Fruit fly (Drosophila melanogaster): ENCODE results near the gene Ip259.

Ip259 gene

DNA sequence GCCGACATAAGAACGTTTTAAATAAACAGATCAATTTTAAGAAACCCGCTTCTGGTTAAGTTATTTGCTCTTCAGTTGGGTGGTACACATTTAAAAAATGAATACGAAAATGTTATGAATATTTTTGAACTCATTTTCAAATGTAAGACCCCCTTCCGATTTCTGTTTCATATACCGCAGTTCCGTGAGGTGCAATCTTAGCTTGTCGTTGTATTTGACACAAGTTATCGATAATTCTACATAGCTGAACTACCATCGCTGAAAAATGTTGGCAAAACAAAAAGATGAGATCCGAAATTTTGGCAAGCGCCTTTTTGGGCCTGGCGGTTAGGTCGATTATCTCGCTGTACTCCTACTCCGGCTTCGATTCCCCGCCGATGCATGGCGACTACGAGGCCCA is 28.3 kb upstream of the Ip259 start, which contains the start of gene gny:
TSS of gene gny (plus strand) at position 239 of the 400 bp plus-strand sequence.
- peak; percentile 20 for TF ChIP-seq CoRest (tag; optimal IDR thresholded peaks at IDR 0.05)
- TF ChIP-seq kah (GFP tag; optimal IDR thresholded peaks at IDR 0.05): no peak
- TF ChIP-seq CG8765 (GFP tag; IDR thresholded peaks at IDR 0.05): no peak
- TF ChIP-seq CG17802 (tag; optimal IDR thresholded peaks at IDR 0.05): peak; percentile 37
- TF ChIP-seq CG4617 (GFP tag; optimal IDR thresholded peaks at IDR 0.05; ENCODE audit: borderline replicate concordance): peak; percentile 47
- TF ChIP-seq CG9797 (GFP tag; optimal IDR thresholded peaks at IDR 0.05): peak; percentile 11
- peak; percentile 70 for TF ChIP-seq sug (tag; optimal IDR thresholded peaks at IDR 0.05)
- TF ChIP-seq Sry-δ (GFP tag; optimal IDR thresholded peaks at IDR 0.05): peak; percentile 87
- peak; percentile 6 for TF ChIP-seq CG15514 (GFP tag; optimal IDR thresholded peaks at IDR 0.05)
- peak; percentile 40 for TF ChIP-seq YL-1 (GFP tag; optimal IDR thresholded peaks at IDR 0.05)
- TF ChIP-seq HLH4C (GFP tag; IDR thresholded peaks at IDR 0.05; ENCODE audit: partially characterized antibody): peak; percentile 49; the same call in 2 of the 3 replicates
- TF ChIP-seq trem (tag; optimal IDR thresholded peaks at IDR 0.05): peak; percentile 24
- peak; percentile 42 for TF ChIP-seq stwl (tag; optimal IDR thresholded peaks at IDR 0.05)
- no peak for TF ChIP-seq stc (GFP tag; IDR thresholded peaks at IDR 0.05)
- TF ChIP-seq HHEX (GFP tag; optimal IDR thresholded peaks at IDR 0.05): no peak
- peak; percentile 100 for TF ChIP-seq CG1603 (tag; optimal IDR thresholded peaks at IDR 0.05)
- TF ChIP-seq CG30020 (tag; optimal IDR thresholded peaks at IDR 0.05): peak; percentile 97
- peak; percentile 39 for TF ChIP-seq HmgD (GFP tag; optimal IDR thresholded peaks at IDR 0.05)
- TF ChIP-seq unc-4 (GFP tag; IDR thresholded peaks at IDR 0.05; ENCODE audit: partially characterized antibody): 0 out of 2 replicates have a peak, but pooled peaks have one; percentile 31
- TF ChIP-seq Ets97D (GFP tag; optimal IDR thresholded peaks at IDR 0.05): peak; percentile 26
- TF ChIP-seq Lhr (GFP tag; optimal IDR thresholded peaks at IDR 0.05): peak; percentile 15
- TF ChIP-seq E2f2 (GFP tag; IDR thresholded peaks at IDR 0.05): peak; percentile 77
- TF ChIP-seq aop (GFP tag; IDR thresholded peaks at IDR 0.05): no peak
- peak; percentile 82 for TF ChIP-seq Myb (GFP tag; optimal IDR thresholded peaks at IDR 0.05)
- no peak for TF ChIP-seq Hey (tag; optimal IDR thresholded peaks at IDR 0.05)
- TF ChIP-seq Dref (GFP tag; IDR thresholded peaks at IDR 0.05): peak; percentile 85
- peak; percentile 26; the same call in 1 of the 3 replicates for TF ChIP-seq row (GFP tag; IDR thresholded peaks at IDR 0.05)
- peak; percentile 38; the same call in 1 of the 2 replicates for TF ChIP-seq Bgb (GFP tag; IDR thresholded peaks at IDR 0.05; ENCODE audit: partially characterized antibody)
- TF ChIP-seq CG2116 (GFP tag; optimal IDR thresholded peaks at IDR 0.05): peak; percentile 35
- peak; percentile 39; the same call in 2 of the 3 replicates for TF ChIP-seq CG16813 (GFP tag; IDR thresholded peaks at IDR 0.05; ENCODE audit: partially characterized antibody)
- TF ChIP-seq CG13287 (GFP tag; IDR thresholded peaks at IDR 0.05; ENCODE audit: partially characterized antibody): peak; percentile 42; the same call in 1 of the 2 replicates
- TF ChIP-seq gfzf (GFP tag; optimal IDR thresholded peaks at IDR 0.05): peak; percentile 19
- TF ChIP-seq nmo (GFP tag; optimal IDR thresholded peaks at IDR 0.05): peak; percentile 3
- 0 out of 4 replicates have a peak, but pooled peaks have one; percentile 25 for TF ChIP-seq chinmo (GFP tag; IDR thresholded peaks at IDR 0.05; ENCODE audit: partially characterized antibody)
- TF ChIP-seq prd (optimal IDR thresholded peaks at IDR 0.05): no peak
- no peak for TF ChIP-seq prd (GFP tag; IDR thresholded peaks at IDR 0.05)
- TF ChIP-seq CG8290 (GFP tag; optimal IDR thresholded peaks at IDR 0.05): no peak
- TF ChIP-seq CG8290 (tag; optimal IDR thresholded peaks at IDR 0.05): peak in 1 of 2 experiments; percentile 61
- TF ChIP-seq oc (tag; optimal IDR thresholded peaks at IDR 0.05): no peak
- peak; percentile 3 for TF ChIP-seq CG14710 (tag; optimal IDR thresholded peaks at IDR 0.05)
- peak; percentile 88 for TF ChIP-seq MBD-R2 (GFP tag; IDR thresholded peaks at IDR 0.05)
- peak; percentile 97 for TF ChIP-seq pfk (GFP tag; optimal IDR thresholded peaks at IDR 0.05)
- peak; percentile 74 for TF ChIP-seq Dp (GFP tag; optimal IDR thresholded peaks at IDR 0.05)
- no peak for TF ChIP-seq CG2202 (tag; optimal IDR thresholded peaks at IDR 0.05)
- TF ChIP-seq D (optimal IDR thresholded peaks at IDR 0.05): no peak
- TF ChIP-seq D (GFP tag; optimal IDR thresholded peaks at IDR 0.05): no peak
- TF ChIP-seq BEAF-32 (GFP tag; optimal IDR thresholded peaks at IDR 0.05): peak; percentile 43
- TF ChIP-seq phol (tag; optimal IDR thresholded peaks at IDR 0.05): peak; percentile 9
- TF ChIP-seq Scr (GFP tag; IDR thresholded peaks at IDR 0.05; ENCODE audit: partially characterized antibody): peak; percentile 29
